Worm (Caenorhabditis elegans) whole organism, L4 larva: Measurements from ENCODE around the gene fmo-4.

Source experiments
- F10B5.3 ChIP-seq: sonication (generic microtip); optimal IDR thresholded peaks from 2 replicates; lab custom pipeline; 2016; ENCODE audit warnings: mild to moderate bottlenecking, missing genetic modification characterization, missing compliant biosample characterization
- Y75B8A.6 ChIP-seq: fragments of 200-800 bp; sonication (Bioruptor generic); IDR thresholded peaks from 2 replicates; pipeline ENCODE4 v1.3.6; 2022; ENCODE audit warnings: missing genetic modification reagents, missing genetic modification characterization, missing compliant biosample characterization
- aly-2 ChIP-seq: sonication (generic microtip); optimal IDR thresholded peaks from 2 replicates; lab custom pipeline; 2018; ENCODE audit warnings: missing biosample characterization, missing genetic modification characterization
- ceh-28 ChIP-seq: fragments of 150-350 bp; optimal IDR thresholded peaks from 2 replicates; lab custom pipeline; 2014; ENCODE audit warnings: missing biosample characterization, missing genetic modification reagents, missing genetic modification characterization
- ceh-32 ChIP-seq: sonication (generic microtip); optimal IDR thresholded peaks from 2 replicates; lab custom pipeline; 2016; ENCODE audit warnings: mild to moderate bottlenecking, missing genetic modification characterization, missing compliant biosample characterization; ENCODE audit not compliant: poor library complexity
- ces-1 ChIP-seq: fragments of 150-350 bp; sonication (generic microtip); optimal IDR thresholded peaks from 4 replicates; lab custom pipeline; 2014; ENCODE audit warnings: missing biosample characterization, missing genetic modification reagents, missing genetic modification characterization
- daf-12 ChIP-seq: fragments of 150-350 bp; optimal IDR thresholded peaks from 2 replicates; lab custom pipeline; 2014; ENCODE audit warnings: missing biosample characterization, missing genetic modification reagents, missing genetic modification characterization
- daf-16 ChIP-seq, 3 experiments: sonication (generic microtip); optimal IDR thresholded peaks; 2 replicates each; lab custom pipeline; 2016 to 2017; ENCODE audit warnings: missing genetic modification characterization in 3 of 3, missing genetic modification reagents in 3 of 3, mild to moderate bottlenecking in 2 of 3, missing compliant biosample characterization in 2 of 3, missing biosample characterization in 1 of 3, moderate library complexity in 1 of 3
- daf-19 ChIP-seq: fragments of 200-800 bp; sonication (Bioruptor generic); conservative IDR thresholded peaks from 2 replicates; pipeline ENCODE4 v1.3.6; 2022; ENCODE audit warnings: missing genetic modification characterization, missing compliant biosample characterization
- daf-8 ChIP-seq: fragments of 200-800 bp; sonication (Bioruptor generic); IDR thresholded peaks from 2 replicates; pipeline ENCODE4 v1.3.6; 2022; ENCODE audit warnings: missing genetic modification characterization, missing compliant biosample characterization
- dmd-6 ChIP-seq: fragments of 200-800 bp; sonication (Bioruptor generic); IDR thresholded peaks from 2 replicates; pipeline ENCODE4 v1.3.6; 2022; ENCODE audit warnings: missing genetic modification reagents, missing genetic modification characterization, missing compliant biosample characterization
- duxl-1 ChIP-seq: sonication (generic microtip); optimal IDR thresholded peaks from 2 replicates; lab custom pipeline; 2016; ENCODE audit warnings: mild to moderate bottlenecking, missing genetic modification characterization, moderate library complexity, missing compliant biosample characterization; ENCODE audit not compliant: poor library complexity
- dve-1 ChIP-seq: sonication (generic microtip); optimal IDR thresholded peaks from 2 replicates; lab custom pipeline; 2017; ENCODE audit warnings: antibody characterized with exemption, mild to moderate bottlenecking, missing genetic modification characterization, missing compliant biosample characterization; ENCODE audit not compliant: insufficient read depth
- hif-1 ChIP-seq, 2 experiments: sonication (generic microtip); optimal IDR thresholded peaks; 2 replicates each; lab custom pipeline; 2016 to 2017; ENCODE audit warnings: missing compliant biosample characterization in 2 of 2, missing genetic modification characterization in 2 of 2, missing genetic modification reagents in 2 of 2, missing genotype in 2 of 2, mild to moderate bottlenecking in 1 of 2
- hlh-11 ChIP-seq: fragments of 200-800 bp; sonication (Bioruptor generic); optimal IDR thresholded peaks from 2 replicates; lab custom pipeline; 2018; ENCODE audit warnings: mild to moderate bottlenecking, missing genetic modification characterization, missing compliant biosample characterization
- lin-1 ChIP-seq: fragments of 200-800 bp; sonication (Bioruptor generic); IDR thresholded peaks from 2 replicates; pipeline ENCODE4 v1.3.6; 2022; ENCODE audit warnings: missing genetic modification reagents, missing genetic modification characterization, missing compliant biosample characterization
- lin-39 ChIP-seq: fragments of 150-350 bp; optimal IDR thresholded peaks from 2 replicates; lab custom pipeline; 2014; ENCODE audit warnings: missing biosample characterization, missing genetic modification reagents, missing genetic modification characterization
- lsy-2 ChIP-seq, 2 experiments: fragments of 150-350 bp in 1 of 2; sonication (generic microtip) in 1 of 2; optimal IDR thresholded peaks; 2 replicates each; lab custom pipeline; 2014 to 2017; ENCODE audit warnings: missing biosample characterization in 2 of 2, missing genetic modification characterization in 2 of 2
- mep-1 ChIP-seq: fragments of 150-350 bp; sonication (generic microtip); optimal IDR thresholded peaks from 3 replicates; lab custom pipeline; 2014; ENCODE audit warnings: missing biosample characterization, missing genetic modification characterization
- mes-2 ChIP-seq: sonication (generic microtip); optimal IDR thresholded peaks from 2 replicates; lab custom pipeline; 2016; ENCODE audit warnings: missing genotype, mild to moderate bottlenecking, missing genetic modification characterization, missing compliant biosample characterization; ENCODE audit not compliant: poor library complexity, severe bottlenecking
- nhr-111 ChIP-seq: fragments of 200-800 bp; sonication (Bioruptor generic); optimal IDR thresholded peaks from 2 replicates; lab custom pipeline; 2018; ENCODE audit warnings: mild to moderate bottlenecking, missing genetic modification characterization, missing compliant biosample characterization
- nhr-237 ChIP-seq: sonication (generic microtip); optimal IDR thresholded peaks from 2 replicates; lab custom pipeline; 2017; ENCODE audit warnings: missing biosample characterization, missing genetic modification characterization
- nhr-48 ChIP-seq: sonication (generic microtip); optimal IDR thresholded peaks from 2 replicates; lab custom pipeline; 2016; ENCODE audit warnings: mild to moderate bottlenecking, missing genetic modification characterization, missing compliant biosample characterization
- nhr-6 ChIP-seq: fragments of 150-350 bp; optimal IDR thresholded peaks from 2 replicates; lab custom pipeline; 2014; ENCODE audit warnings: missing biosample characterization, missing genetic modification characterization
- pha-4 ChIP-seq, 2 experiments: fragments of 150-350 bp in 1 of 2; fragments of 200-800 bp in 1 of 2; sonication (Bioruptor generic) in 1 of 2; IDR thresholded peaks in 1 of 2; optimal IDR thresholded peaks in 1 of 2; 2 replicates each; pipeline versions ENCODE4 v1.3.6 to Lab custom; 2014 to 2022; ENCODE audit warnings: missing genetic modification characterization in 2 of 2, missing genetic modification reagents in 2 of 2, missing biosample characterization in 1 of 2, missing compliant biosample characterization in 1 of 2
- pqm-1 ChIP-seq: sonication (generic microtip); optimal IDR thresholded peaks from 2 replicates; lab custom pipeline; 2017; ENCODE audit warnings: missing biosample characterization, missing genetic modification characterization
- saeg-2 ChIP-seq: fragments of 200-800 bp; sonication (Bioruptor generic); IDR thresholded peaks from 2 replicates; pipeline ENCODE4 v1.3.6; 2022; ENCODE audit warnings: missing genetic modification reagents, missing genetic modification characterization, missing compliant biosample characterization
- tra-1 ChIP-seq: fragments of 200-800 bp; sonication (Bioruptor generic); IDR thresholded peaks from 2 replicates; pipeline ENCODE4 v1.3.6; 2022; ENCODE audit warnings: missing genetic modification reagents, missing genetic modification characterization, missing compliant biosample characterization
- unc-39 ChIP-seq: sonication (generic microtip); optimal IDR thresholded peaks from 2 replicates; lab custom pipeline; 2017; ENCODE audit warnings: missing biosample characterization, missing genetic modification characterization
- unc-62 ChIP-seq, 3 experiments: fragments of 150-350 bp in 1 of 3; sonication (generic microtip); optimal IDR thresholded peaks in 2 of 3; peaks in 1 of 3; 1 replicate in 1 of 3; 2 replicates in 2 of 3; lab custom pipeline; 2014 to 2017; ENCODE audit warnings: missing biosample characterization in 3 of 3, missing genetic modification characterization in 3 of 3, missing genetic modification reagents in 3 of 3, missing genotype in 1 of 3
- zfp-2 ChIP-seq: sonication (generic microtip); optimal IDR thresholded peaks from 2 replicates; lab custom pipeline; 2016; ENCODE audit warnings: mild to moderate bottlenecking, missing genetic modification characterization, missing compliant biosample characterization
- zip-11 ChIP-seq: fragments of 200-800 bp; sonication (Bioruptor generic); IDR thresholded peaks from 2 replicates; pipeline ENCODE4 v1.3.6; 2022; ENCODE audit warnings: missing genetic modification characterization, missing compliant biosample characterization

The fmo-4 gene

DNA sequence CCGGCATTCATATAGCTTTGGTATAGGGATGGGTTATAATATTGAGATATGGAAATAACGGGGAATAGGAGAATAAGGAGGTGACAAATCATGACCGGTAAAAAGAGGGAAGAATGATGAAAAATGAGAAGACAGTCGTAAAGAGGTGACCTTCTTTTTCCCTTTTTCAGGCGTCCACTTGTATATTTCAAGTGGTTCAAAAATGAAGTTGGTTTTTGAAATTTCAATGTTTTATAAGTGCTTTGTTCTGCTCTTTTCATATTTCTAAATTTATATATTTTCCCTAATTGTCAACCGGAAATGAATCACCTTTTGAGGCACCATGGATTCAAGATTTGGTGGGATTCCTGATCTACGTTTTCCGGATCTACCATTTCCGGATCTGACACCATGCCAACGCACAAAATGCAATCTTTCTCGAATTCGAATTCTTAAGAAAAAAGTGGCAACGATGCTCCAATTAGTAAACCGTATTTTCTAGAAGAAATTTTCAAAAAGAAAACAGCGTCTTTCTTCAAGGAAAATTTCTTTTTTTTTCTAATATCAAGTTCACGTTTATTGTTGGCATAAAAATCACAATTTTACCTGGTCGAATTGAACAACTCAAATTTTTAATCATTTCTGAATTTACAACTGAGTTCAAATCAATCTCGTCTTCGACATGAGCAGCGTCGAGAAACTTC lies 16.9 kb downstream of the fmo-4 start, which contains the start of the genes F53F4.2 and F53F4.18:
Gene F53F4.2 (minus strand): TSS at position 101 of the 683 bp plus-strand sequence.
Gene F53F4.18 (plus strand): TSS at position 633 of the 683 bp plus-strand sequence.
- TF ChIP-seq zip-11 (GFP tag; lab: Robert Waterston, UW) (no peak), ces-1 (GFP tag; lab: Kevin White, UChicago) (no peak), nhr-48 (tag; lab: Kevin White, UChicago) (no peak), daf-19 (GFP tag; lab: Robert Waterston, UW) (no peak), ceh-28 (tag; lab: Kevin White, UChicago) (no peak), hif-1 (tag; optimal IDR thresholded peaks at IDR 0.05; lab: Kevin White, UChicago) (no peak), F10B5.3 (tag; lab: Kevin White, UChicago) (no peak), ceh-32 (no peak), pha-4 (GFP tag; IDR thresholded peaks at IDR 0.05; lab: Robert Waterston, UW) (no peak), pha-4 (tag; optimal IDR thresholded peaks at IDR 0.05; lab: Kevin White, UChicago) (no peak), dmd-6 (GFP tag; lab: Robert Waterston, UW) (no peak), aly-2 (tag; lab: Kevin White, UChicago) (no peak), nhr-237 (no peak), lin-39 (tag; lab: Kevin White, UChicago) (no peak)
- TF ChIP-seq, all 104 proteins: peak for 0

DNA sequence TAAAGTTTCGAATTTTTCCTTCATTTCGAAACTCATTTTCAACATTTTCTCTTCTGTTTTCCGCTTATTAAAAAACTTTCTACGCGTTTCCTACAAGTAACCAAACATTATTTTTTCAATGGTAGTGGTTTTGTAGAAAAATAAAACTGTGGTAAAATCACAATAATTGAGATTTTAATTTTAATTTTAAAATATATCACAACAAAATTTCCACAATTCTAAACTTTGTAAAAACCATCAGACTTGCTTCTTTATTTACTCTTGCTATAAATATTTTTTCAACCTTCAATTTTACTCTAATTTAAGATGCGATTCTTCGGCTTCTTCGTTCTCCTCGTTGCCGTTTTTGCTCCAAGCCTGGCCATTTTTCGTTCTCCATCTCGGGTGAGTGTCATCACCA lies 18.6 kb downstream of the fmo-4 start, which contains the start of gene F53F4.17:
Gene F53F4.17 (plus strand): TSS at position 301 of the 400 bp plus-strand sequence.
- no peak for TF ChIP-seq zip-11 (GFP tag; lab: Robert Waterston, UW)
- TF ChIP-seq lin-1 (GFP tag; lab: Robert Waterston, UW): no peak
- no peak for TF ChIP-seq hlh-11
- no peak for TF ChIP-seq daf-12 (tag; lab: Kevin White, UChicago)
- TF ChIP-seq ceh-28 (tag; lab: Kevin White, UChicago): no peak
- no peak for TF ChIP-seq nhr-111 (GFP tag; lab: Kevin White, UChicago)
- no peak for TF ChIP-seq tra-1 (GFP tag; lab: Robert Waterston, UW)

DNA sequence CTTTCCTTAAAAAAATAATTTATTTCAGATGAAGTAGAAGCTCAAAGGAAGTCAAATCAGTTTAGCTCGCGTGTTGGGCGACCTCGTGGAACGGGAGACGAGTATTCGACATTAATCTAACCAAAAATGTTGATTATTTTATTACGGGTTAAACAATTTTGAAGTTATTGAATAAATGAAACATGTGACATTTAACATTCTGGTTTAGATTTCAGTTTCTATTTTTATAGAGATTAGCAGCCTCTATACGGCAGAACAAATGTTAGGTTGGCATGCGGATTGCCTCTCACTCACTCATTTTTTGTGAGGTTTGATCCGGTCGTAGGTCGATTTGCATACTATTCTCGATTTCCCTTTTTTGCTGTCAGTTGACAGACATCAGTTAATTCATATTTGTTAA lies 22.0 kb downstream of the fmo-4 start, which contains the start of gene F53F4.1:
Gene F53F4.1 (plus strand): TSS at position 301 of the 400 bp plus-strand sequence.
- TF ChIP-seq daf-16 (GFP tag; optimal IDR thresholded peaks at IDR 0.05; lab: Kevin White, UChicago) (no peak), daf-16 (tag; optimal IDR thresholded peaks at IDR 0.05; lab: Kevin White, UChicago) (no peak), unc-39 (no peak), zfp-2 (tag; lab: Kevin White, UChicago) (no peak), Y75B8A.6 (GFP tag; lab: Robert Waterston, UW) (no peak), zip-11 (GFP tag; lab: Robert Waterston, UW) (no peak)

DNA sequence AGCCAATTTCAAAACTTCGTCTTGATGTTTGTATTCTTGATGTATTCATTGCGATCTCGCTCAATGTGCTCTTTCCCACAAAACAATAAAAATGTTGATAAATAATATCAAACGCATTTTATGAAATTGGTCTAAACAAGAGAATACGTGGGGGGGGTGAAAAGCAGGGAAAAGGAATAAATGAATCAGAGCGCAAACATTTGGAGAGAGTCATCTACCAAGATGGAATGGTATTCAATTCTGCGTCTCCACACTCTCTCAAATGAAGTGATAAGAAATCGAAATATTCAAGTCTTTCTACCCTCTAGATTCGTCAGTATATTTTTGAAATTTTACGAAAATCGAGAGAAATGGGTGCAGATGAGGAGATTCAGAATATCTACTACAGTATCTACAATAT lies 25.8 kb downstream of the fmo-4 start, which contains the start of gene C50B8.5:
Gene C50B8.5 (plus strand): TSS at position 273 of the 400 bp plus-strand sequence.
- TF ChIP-seq daf-16 (GFP tag; optimal IDR thresholded peaks at IDR 0.05; lab: Kevin White, UChicago) (no peak), daf-16 (tag; optimal IDR thresholded peaks at IDR 0.05; lab: Kevin White, UChicago) (peak; percentile 70), unc-62 (GFP tag; optimal IDR thresholded peaks at IDR 0.05 in 1 of 2; lab: Kevin White, UChicago) (peak in 1 of 2 experiments; percentile 85), unc-62 (tag; optimal IDR thresholded peaks at IDR 0.05; lab: Kevin White, UChicago) (no peak), daf-8 (GFP tag; lab: Robert Waterston, UW) (no peak), pqm-1 (tag; lab: Kevin White, UChicago) (peak; percentile 63), lsy-2 (tag; optimal IDR thresholded peaks at IDR 0.05; lab: Kevin White, UChicago) (no peak), mep-1 (tag; lab: Kevin White, UChicago) (peak; percentile 8), nhr-6 (tag; lab: Kevin White, UChicago) (peak; percentile 88), dmd-6 (GFP tag; lab: Robert Waterston, UW) (peak; percentile 8; the same call in 1 of the 2 replicates), duxl-1 (tag; lab: Kevin White, UChicago) (peak; percentile 0), dve-1 (tag; lab: Kevin White, UChicago) (peak; percentile 65), saeg-2 (no peak), mes-2 (tag; lab: Kevin White, UChicago) (peak; percentile 53)
